ENCODE assay signal across 5 worm cellular contexts in genomic region chrX:3031484-3031883, ce11.
A peak's percentile ranks its signal among the peaks of the same experiment; 100 is the strongest.
TF ChIP-seq lines count a peak whose summit lies in the region.

Gene clec-265 (plus strand): TSS chrX:3031783.

TF ChIP-seq in whole organism, L1 larva, 84 proteins besides CTCF, POLR2A, EP300 and RAD21:
- peak; percentile 14 for TF ChIP-seq jun-1 (tag; optimal IDR thresholded peaks at IDR 0.05; lab: Kevin White, UChicago)
- TF ChIP-seq elt-2 (tag; optimal IDR thresholded peaks at IDR 0.05; lab: Kevin White, UChicago) = peak; percentile 96
- TF ChIP-seq nhr-90 (tag; optimal IDR thresholded peaks at IDR 0.05; lab: Kevin White, UChicago; ENCODE audit: poor library complexity) = peak; percentile 4
- TF ChIP-seq pqm-1 (tag; optimal IDR thresholded peaks at IDR 0.05; lab: Kevin White, UChicago) = peak; percentile 86
- no peak for TF ChIP-seq grh-1 (GFP tag; IDR thresholded peaks at IDR 0.05; lab: Robert Waterston, UW)
- no peak for TF ChIP-seq tbx-2 (tag; optimal IDR thresholded peaks at IDR 0.05; lab: Kevin White, UChicago)
- peak; percentile 31 for TF ChIP-seq pax-3 (tag; optimal IDR thresholded peaks at IDR 0.05; lab: Kevin White, UChicago)
- TF ChIP-seq tlp-1 (tag; optimal IDR thresholded peaks at IDR 0.05; lab: Kevin White, UChicago) = peak; percentile 11
- TF ChIP-seq nhr-71 (tag; optimal IDR thresholded peaks at IDR 0.05; lab: Kevin White, UChicago) = peak; percentile 7
TF ChIP-seq in whole organism, L1 larva: peak in this region for 7.

TF ChIP-seq in whole organism, L2 larva, 48 proteins besides CTCF, POLR2A, EP300 and RAD21:
- peak; percentile 99 for TF ChIP-seq fos-1 (tag; optimal IDR thresholded peaks at IDR 0.05; lab: Kevin White, UChicago)
- peak; percentile 55 for TF ChIP-seq crh-2 (tag; optimal IDR thresholded peaks at IDR 0.05; lab: Kevin White, UChicago)
- TF ChIP-seq unc-55 (GFP tag; optimal IDR thresholded peaks at IDR 0.05; lab: Kevin White, UChicago) = no peak
- no peak for TF ChIP-seq nhr-21 (tag; optimal IDR thresholded peaks at IDR 0.05; lab: Kevin White, UChicago)
- TF ChIP-seq sma-9 (GFP tag; optimal IDR thresholded peaks at IDR 0.05; lab: Kevin White, UChicago) = peak; percentile 71
- TF ChIP-seq sma-9 (tag; optimal IDR thresholded peaks at IDR 0.05; lab: Kevin White, UChicago) = no peak
- peak; percentile 68 for TF ChIP-seq skn-1 (tag; optimal IDR thresholded peaks at IDR 0.05; lab: Kevin White, UChicago)
TF ChIP-seq in whole organism, L2 larva: peak in this region for 4.

TF ChIP-seq in whole organism, L3 larva, 47 proteins besides CTCF, POLR2A, EP300 and RAD21:
- TF ChIP-seq pqm-1 (tag; optimal IDR thresholded peaks at IDR 0.05; lab: Kevin White, UChicago) (peak; percentile 99), elt-2 (tag; optimal IDR thresholded peaks at IDR 0.05; lab: Kevin White, UChicago) (peak; percentile 98), skn-1 (tag; optimal IDR thresholded peaks at IDR 0.05; lab: Kevin White, UChicago) (peak; percentile 37), fos-1 (tag; optimal IDR thresholded peaks at IDR 0.05; lab: Kevin White, UChicago) (peak; percentile 63), ceh-82 (tag; optimal IDR thresholded peaks at IDR 0.05; lab: Kevin White, UChicago) (no peak), jun-1 (tag; optimal IDR thresholded peaks at IDR 0.05; lab: Kevin White, UChicago) (peak; percentile 61), ceh-9 (tag; optimal IDR thresholded peaks at IDR 0.05; lab: Kevin White, UChicago) (no peak), nfya-1 (tag; optimal IDR thresholded peaks at IDR 0.05; lab: Kevin White, UChicago; ENCODE audit: insufficient read depth) (no peak)

TF ChIP-seq in whole organism, L4 larva, 104 proteins besides CTCF, POLR2A, EP300 and RAD21:
- TF ChIP-seq lin-1 (GFP tag; IDR thresholded peaks at IDR 0.05; lab: Robert Waterston, UW) = 0 out of 2 replicates have a peak, but pooled peaks have one; percentile 20
- TF ChIP-seq dmd-6 (GFP tag; IDR thresholded peaks at IDR 0.05; lab: Robert Waterston, UW) = peak; percentile 87
- TF ChIP-seq dve-1 (tag; optimal IDR thresholded peaks at IDR 0.05; lab: Kevin White, UChicago; ENCODE audit: insufficient read depth) = peak; percentile 72
- TF ChIP-seq tra-1 (GFP tag; IDR thresholded peaks at IDR 0.05; lab: Robert Waterston, UW) = 0 out of 2 replicates have a peak, but pooled peaks have one; percentile 41
- TF ChIP-seq php-3 (GFP tag; IDR thresholded peaks at IDR 0.05; lab: Robert Waterston, UW) = no peak
- TF ChIP-seq F49E8.2 (tag; optimal IDR thresholded peaks at IDR 0.05; lab: Kevin White, UChicago; ENCODE audit: borderline replicate concordance) = no peak
- no peak for TF ChIP-seq F26F4.8 (GFP tag; conservative IDR thresholded peaks at IDR 0.05; lab: Robert Waterston, UW)
- TF ChIP-seq pqm-1 (tag; optimal IDR thresholded peaks at IDR 0.05; lab: Kevin White, UChicago) = peak; percentile 98
- no peak for TF ChIP-seq vab-7 (GFP tag; IDR thresholded peaks at IDR 0.05; lab: Robert Waterston, UW)
- TF ChIP-seq nhr-28 (tag; optimal IDR thresholded peaks at IDR 0.05; lab: Kevin White, UChicago) = peak; percentile 93
- peak in 1 of 2 experiments; percentile 47 for TF ChIP-seq mdl-1 (tag; optimal IDR thresholded peaks at IDR 0.05; lab: Kevin White, UChicago)
- no peak for TF ChIP-seq fos-1 (tag; optimal IDR thresholded peaks at IDR 0.05; lab: Kevin White, UChicago)
- peak; percentile 38 for TF ChIP-seq T20F7.1 (GFP tag; optimal IDR thresholded peaks at IDR 0.05; lab: Kevin White, UChicago)
- peak; percentile 79 for TF ChIP-seq nhr-6 (tag; optimal IDR thresholded peaks at IDR 0.05; lab: Kevin White, UChicago)
- TF ChIP-seq hlh-11 (tag; optimal IDR thresholded peaks at IDR 0.05; lab: Kevin White, UChicago) = peak; percentile 78
- TF ChIP-seq nhr-48 (tag; optimal IDR thresholded peaks at IDR 0.05; lab: Kevin White, UChicago) = peak; percentile 1
- TF ChIP-seq ama-1 (optimal IDR thresholded peaks at IDR 0.05; lab: Kevin White, UChicago) = no peak
- peak; percentile 86 for TF ChIP-seq nhr-77 (tag; optimal IDR thresholded peaks at IDR 0.05; lab: Kevin White, UChicago)
- no peak for TF ChIP-seq daf-16 (GFP tag; optimal IDR thresholded peaks at IDR 0.05; lab: Kevin White, UChicago)
- peak; percentile 74 for TF ChIP-seq daf-16 (tag; optimal IDR thresholded peaks at IDR 0.05; lab: Kevin White, UChicago)
- TF ChIP-seq snpc-4 (tag; optimal IDR thresholded peaks at IDR 0.05; lab: Kevin White, UChicago) = no peak
- TF ChIP-seq madf-9 (GFP tag; conservative IDR thresholded peaks at IDR 0.05; lab: Robert Waterston, UW) = no peak

TF ChIP-seq in whole organism, young adult, 124 proteins besides CTCF, POLR2A, EP300 and RAD21:
- TF ChIP-seq atf-7 (tag; optimal IDR thresholded peaks at IDR 0.05; lab: Kevin White, UChicago) (peak; percentile 10), nhr-80 (tag; optimal IDR thresholded peaks at IDR 0.05; lab: Kevin White, UChicago) (peak; percentile 89), madf-3 (GFP tag; IDR thresholded peaks at IDR 0.05; lab: Robert Waterston, UW) (no peak)
